Worm (Caenorhabditis elegans): ENCODE results near the gene C33D9.6.
A peak's percentile ranks its signal among the peaks of the same experiment; 100 is the strongest.

DNA sequence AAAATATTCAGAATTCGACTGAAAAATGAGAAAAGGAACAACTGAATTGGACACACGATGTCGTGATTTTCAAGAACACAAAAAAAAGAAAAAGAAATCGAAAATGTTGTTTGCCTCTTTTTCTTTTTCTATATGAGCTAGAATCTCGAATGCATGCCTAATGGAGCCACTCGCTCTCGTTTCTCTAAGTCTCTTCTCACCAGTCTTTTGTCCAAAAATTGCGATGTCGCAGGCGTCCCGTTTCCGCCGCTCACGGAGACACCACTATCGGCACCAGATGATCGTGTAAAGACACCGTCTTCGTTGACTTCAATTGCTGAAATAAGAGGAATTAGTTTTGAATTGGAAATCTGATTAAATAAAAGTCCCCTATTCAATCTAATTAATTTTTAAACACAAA lies 19.3 kb downstream of the C33D9.6 start:
- TF ChIP-seq nhr-77 (tag; optimal IDR thresholded peaks at IDR 0.05) = no peak
- TF ChIP-seq nhr-237 (tag; optimal IDR thresholded peaks at IDR 0.05) = no peak
- peak; percentile 50 for TF ChIP-seq zag-1 (tag; optimal IDR thresholded peaks at IDR 0.05)
- no peak for TF ChIP-seq elt-3 (tag; optimal IDR thresholded peaks at IDR 0.05)
- TF ChIP-seq gmeb-1 (tag; optimal IDR thresholded peaks at IDR 0.05) = no peak
- no peak for TF ChIP-seq aly-2 (tag; optimal IDR thresholded peaks at IDR 0.05)
- no peak for TF ChIP-seq nhr-12 (tag; optimal IDR thresholded peaks at IDR 0.05)
- no peak for TF ChIP-seq sma-3 (GFP tag; optimal IDR thresholded peaks at IDR 0.05)
- no peak for TF ChIP-seq ztf-11 (tag; optimal IDR thresholded peaks at IDR 0.05)
- TF ChIP-seq lin-39 (tag; optimal IDR thresholded peaks at IDR 0.05) = no peak
- peak; percentile 26 for TF ChIP-seq fos-1 (tag; optimal IDR thresholded peaks at IDR 0.05)
- TF ChIP-seq mab-5 (tag; optimal IDR thresholded peaks at IDR 0.05) = no peak
- TF ChIP-seq peb-1 (tag; optimal IDR thresholded peaks at IDR 0.05) = no peak
